Worm (Caenorhabditis elegans): ENCODE data around the gene nep-25.

DNA sequence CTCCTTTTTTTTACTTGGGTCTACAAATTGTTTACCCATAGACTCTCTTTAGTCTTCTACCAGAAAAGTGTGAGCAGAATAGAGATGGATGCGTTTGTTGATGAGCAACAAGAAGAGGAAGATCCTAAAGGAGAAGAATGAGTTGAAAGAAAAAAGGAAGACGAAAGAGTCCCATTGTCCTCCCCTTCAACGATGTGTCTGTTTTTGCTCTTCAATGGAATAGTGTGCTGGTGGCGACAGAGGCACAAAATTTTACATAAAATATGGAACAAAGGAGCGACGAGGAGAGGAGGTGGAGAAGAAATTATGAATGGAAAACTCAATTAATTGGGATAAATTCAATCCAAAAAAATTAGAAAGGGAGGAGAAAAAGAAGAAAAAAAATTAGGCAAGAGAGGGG, 18.6 kb downstream of the nep-25 start:
- TF ChIP-seq dpl-1 (GFP tag; optimal IDR thresholded peaks at IDR 0.05) (no peak), nhr-25 (tag; optimal IDR thresholded peaks at IDR 0.05; ENCODE audit: borderline replicate concordance, insufficient read depth) (no peak), lin-39 (tag; optimal IDR thresholded peaks at IDR 0.05) (no peak), pha-4 (GFP tag; IDR thresholded peaks at IDR 0.05) (no peak), pha-4 (tag; optimal IDR thresholded peaks at IDR 0.05) (no peak), mxl-3 (GFP tag; optimal IDR thresholded peaks at IDR 0.05) (no peak), jun-1 (tag; optimal IDR thresholded peaks at IDR 0.05) (no peak), unc-62 (GFP tag; optimal IDR thresholded peaks at IDR 0.05 in 1 of 2) (no peak), unc-62 (tag; optimal IDR thresholded peaks at IDR 0.05) (no peak), ama-1 (optimal IDR thresholded peaks at IDR 0.05) (no peak)
